Worm (Caenorhabditis elegans) whole organism, midembryonic: ENCODE data around the gene nhr-68.

Experiments
- T22C8.4 ChIP-seq: fragments of 200-800 bp; sonication (Bioruptor generic); IDR thresholded peaks from 2 replicates; pipeline ENCODE4 v1.3.6; 2022; ENCODE audit warnings: missing genetic modification characterization, missing compliant biosample characterization
- flt-1 ChIP-seq: fragments of 200-800 bp; sonication (Bioruptor generic); IDR thresholded peaks from 2 replicates; pipeline ENCODE4 v1.3.6; 2022; ENCODE audit warnings: missing genetic modification characterization, missing compliant biosample characterization
- klf-2 ChIP-seq: fragments of 200-800 bp; sonication (Bioruptor generic); conservative IDR thresholded peaks from 2 replicates; pipeline ENCODE4 v1.3.6; 2022; ENCODE audit warnings: missing genetic modification reagents, missing genetic modification characterization, missing compliant biosample characterization
- med-1 ChIP-seq: sonication (generic microtip); optimal IDR thresholded peaks from 2 replicates; lab custom pipeline; 2017; ENCODE audit warnings: missing genetic modification characterization, mild to moderate bottlenecking, missing compliant biosample characterization, antibody characterized with exemption, missing genetic modification reagents; ENCODE audit not compliant: insufficient read depth
- ref-1 ChIP-seq: fragments of 200-800 bp; sonication (Bioruptor generic); conservative IDR thresholded peaks from 2 replicates; pipeline ENCODE4 v1.3.6; 2022; ENCODE audit warnings: missing genetic modification reagents, missing genetic modification characterization, missing compliant biosample characterization
- ztf-23 ChIP-seq: fragments of 200-800 bp; sonication (Bioruptor generic); IDR thresholded peaks from 2 replicates; pipeline ENCODE4 v1.3.6; 2022; ENCODE audit warnings: missing genetic modification reagents, missing genetic modification characterization, missing compliant biosample characterization

- TF ChIP-seq T22C8.4 (GFP tag; lab: Robert Waterston, UW) (no peak), ref-1 (no peak), flt-1 (GFP tag; lab: Robert Waterston, UW) (no peak), klf-2 (no peak), ztf-23 (GFP tag; lab: Robert Waterston, UW) (no peak), med-1 (GFP tag; lab: Kevin White, UChicago) (no peak)
These were observed 41.7 kb downstream of the nhr-68 start for ce11 chrV:11614805-11615497.
